Worm (Caenorhabditis elegans): ENCODE data around the gene C32B5.18.

C32B5.18 gene

DNA sequence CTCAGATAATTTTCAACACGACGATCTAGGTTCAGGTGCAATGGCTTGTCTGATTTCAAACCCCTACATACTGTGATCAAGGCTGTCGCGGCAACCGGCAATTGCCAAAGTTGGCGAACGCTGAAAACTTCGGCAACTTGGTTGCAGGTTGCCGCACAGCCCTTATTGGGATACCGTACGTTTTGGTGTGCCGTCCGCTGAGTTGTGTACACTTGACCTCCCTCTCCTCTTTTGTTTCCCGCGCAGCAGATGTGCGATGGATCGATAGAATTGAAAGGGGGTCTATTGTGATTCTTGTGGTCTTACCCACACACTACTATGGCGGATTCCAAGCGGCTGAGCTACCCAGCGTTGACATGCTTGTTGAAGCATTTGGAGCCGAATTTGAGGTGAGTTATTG is at the start of gene C32B5.18, which contains the start of gene C32B5.7:
TSS of gene C32B5.18 (plus strand) at position 301 of the 400 bp plus-strand sequence.
TSS of gene C32B5.7 (plus strand) at position 311 of the 400 bp plus-strand sequence.
- TF ChIP-seq ztf-29 (GFP tag; IDR thresholded peaks at IDR 0.05): no peak
- TF ChIP-seq klf-2 (GFP tag; conservative IDR thresholded peaks at IDR 0.05): no peak
- no peak for TF ChIP-seq flt-1 (GFP tag; IDR thresholded peaks at IDR 0.05)
- TF ChIP-seq cog-1 (tag; optimal IDR thresholded peaks at IDR 0.05): no peak
- TF ChIP-seq ref-1 (GFP tag; conservative IDR thresholded peaks at IDR 0.05): no peak
- TF ChIP-seq ztf-23 (GFP tag; IDR thresholded peaks at IDR 0.05): no peak
- no peak for TF ChIP-seq T22C8.4 (GFP tag; IDR thresholded peaks at IDR 0.05)
- no peak for TF ChIP-seq tab-1 (GFP tag; IDR thresholded peaks at IDR 0.05)
- no peak for TF ChIP-seq med-1 (GFP tag; optimal IDR thresholded peaks at IDR 0.05; ENCODE audit: insufficient read depth)

DNA sequence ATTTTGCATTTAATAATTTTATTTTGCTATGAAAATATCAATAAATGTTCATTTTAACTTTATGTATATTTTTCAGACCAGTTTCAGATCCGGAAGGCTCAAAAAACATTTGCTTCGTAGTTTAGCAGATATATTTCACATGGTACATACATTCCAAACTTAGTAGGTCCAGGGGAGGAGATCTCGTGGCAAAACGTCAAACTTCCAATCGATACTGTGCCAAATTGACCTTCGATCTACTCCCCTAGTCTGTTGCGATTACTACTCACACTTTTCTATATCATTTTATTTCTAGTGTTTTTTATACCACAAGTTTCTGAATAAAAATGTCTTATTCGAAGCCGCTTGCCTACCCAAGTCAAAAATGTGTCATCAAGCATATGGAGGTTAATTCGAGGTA is 48.6 kb upstream of the C32B5.18 start, which contains the start of gene fbxc-31:
TSS of gene fbxc-31 (plus strand) at position 301 of the 400 bp plus-strand sequence.
- TF ChIP-seq ztf-29 (GFP tag; IDR thresholded peaks at IDR 0.05) (no peak), ref-1 (GFP tag; conservative IDR thresholded peaks at IDR 0.05) (no peak), med-1 (GFP tag; optimal IDR thresholded peaks at IDR 0.05; ENCODE audit: insufficient read depth) (no peak), flt-1 (GFP tag; IDR thresholded peaks at IDR 0.05) (no peak), tab-1 (GFP tag; IDR thresholded peaks at IDR 0.05) (no peak), T22C8.4 (GFP tag; IDR thresholded peaks at IDR 0.05) (no peak), ztf-23 (GFP tag; IDR thresholded peaks at IDR 0.05) (no peak), cog-1 (tag; optimal IDR thresholded peaks at IDR 0.05) (no peak), klf-2 (GFP tag; conservative IDR thresholded peaks at IDR 0.05) (no peak)

- TF ChIP-seq T22C8.4 (GFP tag; IDR thresholded peaks at IDR 0.05) (no peak), ref-1 (GFP tag; conservative IDR thresholded peaks at IDR 0.05) (no peak), ztf-29 (GFP tag; IDR thresholded peaks at IDR 0.05) (no peak), tab-1 (GFP tag; IDR thresholded peaks at IDR 0.05) (no peak), med-1 (GFP tag; optimal IDR thresholded peaks at IDR 0.05; ENCODE audit: insufficient read depth) (no peak), klf-2 (GFP tag; conservative IDR thresholded peaks at IDR 0.05) (no peak), flt-1 (GFP tag; IDR thresholded peaks at IDR 0.05) (no peak), cog-1 (tag; optimal IDR thresholded peaks at IDR 0.05) (no peak), ztf-23 (GFP tag; IDR thresholded peaks at IDR 0.05) (no peak)
Observed at ce11 chrII:913222-913722, 47.0 kb upstream of the C32B5.18 start, which contains the start of gene fbxc-33. Gene fbxc-33 (plus strand): TSS chrII:913672.

DNA sequence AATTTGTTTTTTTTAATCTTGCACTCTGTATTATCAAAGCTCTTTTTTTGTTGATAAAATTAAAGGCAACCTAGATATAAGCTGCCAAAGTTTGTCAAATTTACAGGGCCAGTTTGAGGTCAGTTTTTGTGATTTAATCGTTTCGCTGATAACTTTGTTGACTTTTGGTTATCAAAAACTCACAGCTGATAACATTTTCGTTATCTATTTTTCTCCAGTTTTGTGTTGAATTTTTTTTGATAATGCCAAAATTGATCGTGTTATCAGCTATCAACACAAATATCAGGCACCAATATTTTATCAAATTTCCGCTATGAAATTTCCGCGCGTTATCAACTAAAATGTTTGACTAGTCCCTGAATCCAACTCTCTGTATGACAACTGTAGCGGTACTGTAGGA is 45.1 kb upstream of the C32B5.18 start:
- TF ChIP-seq ztf-29 (GFP tag; IDR thresholded peaks at IDR 0.05) (no peak), flt-1 (GFP tag; IDR thresholded peaks at IDR 0.05) (no peak), T22C8.4 (GFP tag; IDR thresholded peaks at IDR 0.05) (no peak), med-1 (GFP tag; optimal IDR thresholded peaks at IDR 0.05; ENCODE audit: insufficient read depth) (no peak), ref-1 (GFP tag; conservative IDR thresholded peaks at IDR 0.05) (no peak), tab-1 (GFP tag; IDR thresholded peaks at IDR 0.05) (no peak), cog-1 (tag; optimal IDR thresholded peaks at IDR 0.05) (no peak), ztf-23 (GFP tag; IDR thresholded peaks at IDR 0.05) (no peak)

- TF ChIP-seq ztf-29 (GFP tag; IDR thresholded peaks at IDR 0.05) (no peak), med-1 (GFP tag; optimal IDR thresholded peaks at IDR 0.05; ENCODE audit: insufficient read depth) (no peak), klf-2 (GFP tag; conservative IDR thresholded peaks at IDR 0.05) (no peak), cog-1 (tag; optimal IDR thresholded peaks at IDR 0.05) (no peak), ztf-23 (GFP tag; IDR thresholded peaks at IDR 0.05) (no peak), ref-1 (GFP tag; conservative IDR thresholded peaks at IDR 0.05) (no peak), flt-1 (GFP tag; IDR thresholded peaks at IDR 0.05) (no peak), tab-1 (GFP tag; IDR thresholded peaks at IDR 0.05) (no peak), T22C8.4 (GFP tag; IDR thresholded peaks at IDR 0.05) (no peak)
Observed at ce11 chrII:915780-916179, 44.5 kb upstream of the C32B5.18 start, which contains the start of gene fbxc-29. Gene fbxc-29 (plus strand): TSS chrII:916080.

DNA sequence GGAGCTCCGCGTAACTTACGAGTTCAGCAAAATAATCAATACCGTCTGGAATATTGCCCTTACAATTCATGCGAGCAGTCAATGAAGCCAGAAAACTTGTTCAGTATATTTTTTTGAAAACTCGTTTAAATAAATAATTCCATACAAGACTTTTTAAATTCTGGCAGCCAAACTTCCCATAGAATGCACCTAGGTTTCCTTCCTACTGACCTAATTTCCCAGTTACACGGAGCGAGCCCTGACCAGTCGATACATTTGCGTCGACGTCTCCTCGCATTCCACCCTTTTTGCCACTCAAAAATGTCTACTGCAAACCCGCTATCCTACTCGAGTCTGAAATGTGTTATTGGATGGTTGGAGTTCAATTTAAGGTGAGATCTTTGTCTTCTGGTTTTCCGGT is 43.0 kb upstream of the C32B5.18 start, which contains the start of gene fbxc-30:
TSS of gene fbxc-30 (plus strand) at position 301 of the 400 bp plus-strand sequence.
- TF ChIP-seq klf-2 (GFP tag; conservative IDR thresholded peaks at IDR 0.05): no peak
- TF ChIP-seq ztf-29 (GFP tag; IDR thresholded peaks at IDR 0.05): no peak
- TF ChIP-seq flt-1 (GFP tag; IDR thresholded peaks at IDR 0.05): no peak
- TF ChIP-seq med-1 (GFP tag; optimal IDR thresholded peaks at IDR 0.05; ENCODE audit: insufficient read depth): no peak
- TF ChIP-seq ztf-23 (GFP tag; IDR thresholded peaks at IDR 0.05): no peak
- TF ChIP-seq cog-1 (tag; optimal IDR thresholded peaks at IDR 0.05): no peak
- TF ChIP-seq ref-1 (GFP tag; conservative IDR thresholded peaks at IDR 0.05): no peak
- TF ChIP-seq tab-1 (GFP tag; IDR thresholded peaks at IDR 0.05): no peak
- no peak for TF ChIP-seq T22C8.4 (GFP tag; IDR thresholded peaks at IDR 0.05)

ce11 chrII:920326-920725 is 40.0 kb upstream of the C32B5.18 start:
- TF ChIP-seq T22C8.4 (GFP tag; IDR thresholded peaks at IDR 0.05) (no peak), cog-1 (tag; optimal IDR thresholded peaks at IDR 0.05) (no peak), ref-1 (GFP tag; conservative IDR thresholded peaks at IDR 0.05) (no peak), tab-1 (GFP tag; IDR thresholded peaks at IDR 0.05) (no peak), klf-2 (GFP tag; conservative IDR thresholded peaks at IDR 0.05) (no peak)

DNA sequence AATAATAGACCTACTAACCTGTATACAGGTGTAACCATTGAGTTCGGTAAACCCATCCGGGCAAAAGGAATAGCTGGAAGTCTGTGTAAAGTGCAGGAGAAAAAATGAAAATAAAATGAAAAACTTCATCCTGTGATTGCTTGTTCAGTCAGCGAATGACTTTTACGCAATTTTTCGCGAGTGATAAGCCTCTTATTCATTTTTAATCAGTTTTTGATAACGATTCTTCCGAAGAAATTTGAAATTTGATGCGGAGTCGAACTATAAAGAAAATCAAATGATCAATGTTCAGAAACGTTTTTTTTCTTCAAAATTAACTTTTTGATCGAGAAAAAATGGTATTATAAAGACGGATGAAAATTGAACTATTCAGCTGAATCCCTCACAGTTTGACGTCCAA is 37.5 kb upstream of the C32B5.18 start:
- TF ChIP-seq ztf-29 (GFP tag; IDR thresholded peaks at IDR 0.05): no peak
- no peak for TF ChIP-seq tab-1 (GFP tag; IDR thresholded peaks at IDR 0.05)
- no peak for TF ChIP-seq ztf-23 (GFP tag; IDR thresholded peaks at IDR 0.05)
- TF ChIP-seq T22C8.4 (GFP tag; IDR thresholded peaks at IDR 0.05): no peak
- no peak for TF ChIP-seq med-1 (GFP tag; optimal IDR thresholded peaks at IDR 0.05; ENCODE audit: insufficient read depth)

DNA sequence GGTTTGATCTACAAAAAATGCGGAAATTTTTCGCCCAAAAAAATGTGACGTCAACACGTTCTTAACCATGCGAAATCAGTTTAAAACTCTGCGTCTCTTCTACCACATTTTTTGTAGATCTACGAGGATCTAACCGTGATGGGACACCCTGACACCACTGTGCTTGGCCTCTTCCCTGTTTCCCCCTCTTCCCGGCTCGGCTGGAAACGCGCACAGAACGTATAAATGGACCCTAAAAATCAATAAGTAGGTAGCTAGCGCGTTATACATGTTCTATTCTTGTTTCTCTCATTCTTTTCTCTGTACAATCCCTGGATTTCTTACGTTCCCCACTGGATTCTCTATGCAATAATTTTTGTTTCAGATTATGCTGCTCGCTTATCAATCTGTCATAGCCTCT is 36.8 kb upstream of the C32B5.18 start, which contains the start of gene fbxc-28:
TSS of gene fbxc-28 (plus strand) at position 301 of the 400 bp plus-strand sequence.
- TF ChIP-seq tab-1 (GFP tag; IDR thresholded peaks at IDR 0.05) (no peak), flt-1 (GFP tag; IDR thresholded peaks at IDR 0.05) (no peak), ztf-23 (GFP tag; IDR thresholded peaks at IDR 0.05) (no peak), cog-1 (tag; optimal IDR thresholded peaks at IDR 0.05) (no peak), T22C8.4 (GFP tag; IDR thresholded peaks at IDR 0.05) (no peak), ref-1 (GFP tag; conservative IDR thresholded peaks at IDR 0.05) (no peak), klf-2 (GFP tag; conservative IDR thresholded peaks at IDR 0.05) (no peak), ztf-29 (GFP tag; IDR thresholded peaks at IDR 0.05) (no peak), med-1 (GFP tag; optimal IDR thresholded peaks at IDR 0.05; ENCODE audit: insufficient read depth) (no peak)

Measured in whole organism, midembryonic.